Fruit fly (Drosophila melanogaster) whole organism, adult: ENCODE measurements around the gene AIMP2.
A peak's percentile ranks its signal among the peaks of the same experiment; 100 is the strongest.

Experiments used
- CG11617 ChIP-seq: fragments of 200-800 bp; sonication (Bioruptor generic); optimal IDR thresholded peaks from 2 replicates; lab custom pipeline; 2017; ENCODE audit warnings: mild to moderate bottlenecking, missing biosample characterization, missing genetic modification reagents, missing genetic modification characterization
- CG12768 ChIP-seq: fragments of 200-800 bp; sonication (Bioruptor generic); optimal IDR thresholded peaks from 2 replicates; lab custom pipeline; 2017; ENCODE audit warnings: missing biosample characterization, missing genetic modification characterization, mild to moderate bottlenecking, moderate library complexity, missing genetic modification reagents
- CG14711 ChIP-seq: fragments of 200-800 bp; sonication (Bioruptor generic); optimal IDR thresholded peaks from 2 replicates; lab custom pipeline; 2018; ENCODE audit warnings: missing biosample characterization, mild to moderate bottlenecking, missing genetic modification characterization, moderate library complexity
- CG1620 ChIP-seq: fragments of 200-800 bp; sonication (Bioruptor generic); optimal IDR thresholded peaks from 2 replicates; lab custom pipeline; 2016; ENCODE audit warnings: missing biosample characterization, missing genetic modification characterization
- CG33017 ChIP-seq: fragments of 200-800 bp; sonication (Bioruptor generic); optimal IDR thresholded peaks from 2 replicates; lab custom pipeline; 2018; ENCODE audit warnings: missing biosample characterization, mild to moderate bottlenecking, missing genetic modification characterization, moderate library complexity
- CG5204 ChIP-seq: fragments of 200-800 bp; sonication (Bioruptor generic); optimal IDR thresholded peaks from 2 replicates; lab custom pipeline; 2016; ENCODE audit warnings: missing biosample characterization, missing genetic modification characterization
- CG7045 ChIP-seq: fragments of 200-800 bp; sonication (Bioruptor generic); optimal IDR thresholded peaks from 2 replicates; lab custom pipeline; 2017; ENCODE audit warnings: missing biosample characterization, mild to moderate bottlenecking, missing genetic modification characterization
- CG7101 ChIP-seq: fragments of 200-800 bp; sonication (Bioruptor generic); optimal IDR thresholded peaks from 2 replicates; lab custom pipeline; 2018; ENCODE audit warnings: missing biosample characterization, mild to moderate bottlenecking, missing genetic modification characterization, moderate library complexity
- Clk ChIP-seq: fragments of 200-800 bp; sonication (Bioruptor generic); optimal IDR thresholded peaks from 2 replicates; lab custom pipeline; 2017; ENCODE audit warnings: missing biosample characterization, missing genetic modification characterization
- Crg-1 ChIP-seq: fragments of 200-800 bp; sonication (Bioruptor generic); optimal IDR thresholded peaks from 2 replicates; lab custom pipeline; 2016; ENCODE audit warnings: missing biosample characterization, missing genetic modification characterization
- Hr96 ChIP-seq: fragments of 200-800 bp; sonication (Bioruptor generic); optimal IDR thresholded peaks from 2 replicates; lab custom pipeline; 2016; ENCODE audit warnings: missing biosample characterization, missing genetic modification characterization
- Mnt ChIP-seq: fragments of 200-800 bp; sonication (Bioruptor generic); optimal IDR thresholded peaks from 2 replicates; lab custom pipeline; 2016; ENCODE audit warnings: missing biosample characterization, mild to moderate bottlenecking, missing genetic modification characterization
- bab1 ChIP-seq: fragments of 200-800 bp; sonication (Bioruptor generic); optimal IDR thresholded peaks from 3 replicates; lab custom pipeline; 2019; ENCODE audit warnings: missing biosample characterization, mild to moderate bottlenecking, missing genetic modification characterization, moderate library complexity
- cic ChIP-seq: fragments of 200-800 bp; sonication (Bioruptor generic); optimal IDR thresholded peaks from 2 replicates; lab custom pipeline; 2017; ENCODE audit warnings: missing biosample characterization, mild to moderate bottlenecking, missing genetic modification characterization, moderate library complexity
- cnc ChIP-seq, 2 experiments: fragments of >200 bp; optimal IDR thresholded peaks; 2 replicates each; lab custom pipeline; 2017
- kay ChIP-seq: fragments of 200-800 bp; sonication (Bioruptor generic); peaks from one replicate; lab custom pipeline; 2016; ENCODE audit warnings: missing biosample characterization, missing genetic modification characterization, borderline replicate concordance
- ovo ChIP-seq: fragments of 200-800 bp; sonication (Bioruptor generic); optimal IDR thresholded peaks from 2 replicates; lab custom pipeline; 2016; ENCODE audit warnings: missing biosample characterization, missing genetic modification characterization
- pad ChIP-seq: fragments of 200-800 bp; sonication (Bioruptor generic); optimal IDR thresholded peaks from 3 replicates; lab custom pipeline; 2017; ENCODE audit warnings: missing biosample characterization, missing genetic modification characterization, mild to moderate bottlenecking, moderate library complexity, missing genetic modification reagents
- tj ChIP-seq: fragments of 200-800 bp; sonication (Bioruptor generic); optimal IDR thresholded peaks from 3 replicates; lab custom pipeline; 2017; ENCODE audit warnings: missing biosample characterization, mild to moderate bottlenecking, missing genetic modification characterization, moderate library complexity
- toe ChIP-seq: fragments of 200-800 bp; sonication (Bioruptor generic); optimal IDR thresholded peaks from 2 replicates; lab custom pipeline; 2016; ENCODE audit warnings: missing biosample characterization, missing genetic modification characterization

Gene AIMP2

DNA sequence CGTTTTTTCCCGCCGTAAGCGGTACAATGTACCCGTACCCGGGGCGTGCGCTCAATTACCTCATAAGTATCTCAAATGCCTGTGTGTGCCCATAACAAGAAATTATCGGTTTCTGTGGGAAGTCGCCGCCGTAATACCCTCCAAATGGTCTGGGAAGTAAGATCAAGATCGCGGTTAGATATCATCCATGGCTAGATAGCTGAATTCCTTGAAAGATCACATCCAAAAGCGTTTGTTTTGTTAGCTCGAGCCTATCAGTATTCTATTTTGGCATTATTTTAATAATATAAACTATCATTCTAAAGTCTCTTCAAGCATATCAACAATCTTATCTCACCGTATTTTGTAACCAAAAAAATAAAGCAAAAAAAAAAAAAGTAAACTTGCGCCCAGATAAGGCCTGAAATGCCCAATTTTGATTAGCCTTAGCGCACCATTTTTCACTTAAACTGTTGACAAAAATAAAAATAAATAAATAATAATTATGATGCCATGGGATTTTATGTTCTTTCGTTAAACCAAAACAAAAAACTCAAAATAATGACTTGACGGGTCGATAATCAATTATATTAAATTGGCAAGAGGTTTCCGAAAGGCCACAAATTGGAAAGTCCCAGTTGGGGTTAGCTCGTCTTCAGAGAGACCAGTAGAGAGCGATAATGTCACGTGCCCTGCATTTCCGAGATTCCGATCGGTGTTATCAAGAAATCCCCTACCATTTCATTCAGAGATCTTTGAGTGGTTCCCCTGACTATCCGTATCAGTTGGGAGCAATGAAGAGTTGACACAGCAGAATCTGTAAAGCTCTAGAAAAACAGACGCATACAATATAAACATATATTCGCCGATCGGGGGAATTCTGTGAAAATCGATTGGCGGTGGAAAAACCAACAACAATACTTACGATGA is 44.6 kb upstream of the AIMP2 start:
- TF ChIP-seq tj (GFP tag; lab: Kevin White, UChicago) (no peak), kay (GFP tag; lab: Kevin White, UChicago) (peak; percentile 60), CG7101 (tag; lab: Kevin White, UChicago) (no peak), CG1620 (GFP tag; lab: Kevin White, UChicago) (no peak), cnc (optimal IDR thresholded peaks at IDR 0.05; lab: Kevin White, UChicago) (no peak), CG11617 (GFP tag; lab: Kevin White, UChicago) (no peak), toe (no peak), bab1 (no peak), ovo (GFP tag; lab: Kevin White, UChicago) (no peak), Crg-1 (GFP tag; lab: Kevin White, UChicago) (no peak), Hr96 (GFP tag; lab: Kevin White, UChicago) (no peak), cic (GFP tag; lab: Kevin White, UChicago) (peak; percentile 63), pad (GFP tag; lab: Kevin White, UChicago) (no peak)

DNA sequence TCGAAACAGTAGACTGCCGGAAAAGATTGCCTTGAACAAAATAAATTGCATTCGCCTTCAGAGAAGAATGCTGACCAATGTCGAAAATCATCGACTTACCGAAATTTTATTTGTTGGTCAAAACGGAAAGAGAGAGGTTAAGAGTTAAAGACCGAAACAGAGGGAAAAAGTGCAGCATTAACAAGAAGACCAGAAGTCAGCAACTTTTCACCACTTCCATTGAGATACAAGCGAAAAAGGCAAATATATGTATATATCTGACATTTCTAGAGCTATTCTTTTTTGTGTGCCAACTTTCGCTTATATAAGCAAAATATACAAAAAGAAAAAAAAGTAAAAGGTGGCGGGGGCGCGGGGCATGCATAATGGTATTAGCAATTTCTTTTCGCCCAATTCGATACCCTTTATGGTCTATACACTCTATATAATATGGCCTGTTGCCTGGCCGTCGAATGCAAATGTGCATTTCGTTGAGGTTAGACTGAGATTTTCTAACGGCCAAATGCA is 43.5 kb upstream of the AIMP2 start:
- TF ChIP-seq CG11617 (GFP tag; lab: Kevin White, UChicago) (no peak), tj (GFP tag; lab: Kevin White, UChicago) (peak; percentile 97)

DNA sequence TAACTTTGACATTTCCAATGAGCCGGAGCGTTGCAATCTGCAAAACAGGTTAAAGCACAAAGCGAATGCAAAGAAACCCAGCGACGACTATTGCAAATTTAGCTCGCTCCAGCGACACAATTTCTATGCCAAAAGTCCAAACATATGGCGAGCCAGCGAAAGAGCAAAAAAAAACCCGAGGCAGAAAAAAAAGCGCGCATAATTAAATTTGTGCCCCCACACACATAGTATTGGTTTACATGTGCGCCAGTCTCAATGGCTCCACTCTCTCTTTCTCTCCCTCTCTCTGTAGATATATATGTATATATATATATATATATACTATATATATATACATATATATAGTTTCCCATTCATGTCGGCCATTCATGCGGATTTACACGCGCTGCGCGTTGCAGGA is 42.8 kb upstream of the AIMP2 start:
- TF ChIP-seq CG11617 (GFP tag; lab: Kevin White, UChicago), result no peak
- TF ChIP-seq CG33017 (tag; lab: Kevin White, UChicago), result no peak
- TF ChIP-seq pad (GFP tag; lab: Kevin White, UChicago), result no peak
- no peak for TF ChIP-seq cnc (optimal IDR thresholded peaks at IDR 0.05; lab: Kevin White, UChicago)
- TF ChIP-seq tj (GFP tag; lab: Kevin White, UChicago), result no peak
- TF ChIP-seq ovo (GFP tag; lab: Kevin White, UChicago), result no peak
- TF ChIP-seq Crg-1 (GFP tag; lab: Kevin White, UChicago), result no peak
- TF ChIP-seq Mnt (GFP tag; lab: Kevin White, UChicago), result no peak
- TF ChIP-seq CG5204 (GFP tag; lab: Kevin White, UChicago), result no peak
- TF ChIP-seq CG12768 (GFP tag; lab: Kevin White, UChicago), result no peak
- TF ChIP-seq Hr96 (GFP tag; lab: Kevin White, UChicago), result no peak
- TF ChIP-seq CG1620 (GFP tag; lab: Kevin White, UChicago), result no peak
- no peak for TF ChIP-seq CG7045
- no peak for TF ChIP-seq CG7101 (tag; lab: Kevin White, UChicago)
- no peak for TF ChIP-seq kay (GFP tag; lab: Kevin White, UChicago)
- TF ChIP-seq toe, result no peak
- no peak for TF ChIP-seq bab1
- TF ChIP-seq cic (GFP tag; lab: Kevin White, UChicago), result no peak
- TF ChIP-seq Clk, result no peak
- no peak for TF ChIP-seq CG14711

DNA sequence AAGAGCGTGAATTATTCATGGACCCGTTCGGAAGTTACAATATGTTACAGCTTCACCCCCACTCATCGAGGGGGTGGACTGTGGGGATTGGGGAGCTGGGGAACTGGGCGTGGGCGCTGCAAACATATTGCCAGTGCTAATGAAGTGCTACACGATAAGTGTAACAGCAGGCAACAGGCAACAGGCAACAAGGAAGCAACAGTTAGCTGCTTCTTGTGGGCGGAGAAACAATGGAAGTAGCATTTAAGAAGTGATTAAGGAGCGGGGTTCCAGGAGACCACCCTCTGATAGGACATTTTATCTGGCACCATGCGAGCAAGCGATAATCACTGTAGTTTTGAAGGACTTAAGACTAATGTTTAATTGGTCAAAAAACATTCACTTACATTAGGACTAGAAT is 42.2 kb upstream of the AIMP2 start:
- TF ChIP-seq CG12768 (GFP tag; lab: Kevin White, UChicago) (no peak), bab1 (no peak), cnc (optimal IDR thresholded peaks at IDR 0.05; lab: Kevin White, UChicago) (no peak), toe (no peak), kay (GFP tag; lab: Kevin White, UChicago) (no peak), CG7045 (no peak), CG5204 (GFP tag; lab: Kevin White, UChicago) (no peak), CG1620 (GFP tag; lab: Kevin White, UChicago) (no peak), ovo (GFP tag; lab: Kevin White, UChicago) (no peak), CG7101 (tag; lab: Kevin White, UChicago) (no peak), Clk (no peak), tj (GFP tag; lab: Kevin White, UChicago) (no peak), CG11617 (GFP tag; lab: Kevin White, UChicago) (no peak), cic (GFP tag; lab: Kevin White, UChicago) (no peak)

DNA sequence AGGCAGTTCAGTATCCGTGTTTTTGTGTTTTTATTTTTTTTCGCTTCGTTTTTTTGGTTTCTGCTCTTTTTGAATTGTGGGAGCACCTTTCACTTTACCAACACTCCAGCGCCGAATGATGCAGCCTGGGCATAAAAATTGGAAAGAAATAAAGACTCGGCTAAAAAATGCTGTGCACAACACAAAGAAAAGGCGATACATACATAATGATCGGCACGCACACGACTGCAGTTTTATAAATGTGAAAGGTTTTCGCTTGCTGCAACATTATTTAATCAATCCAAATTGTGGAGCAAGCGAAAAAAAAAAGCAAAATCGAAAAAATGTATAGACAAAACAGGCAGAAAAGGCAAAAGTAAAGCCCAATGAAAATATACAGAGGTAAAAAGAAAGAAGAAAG is 40.4 kb upstream of the AIMP2 start:
- no peak for TF ChIP-seq Clk
- TF ChIP-seq pad (GFP tag; lab: Kevin White, UChicago), result no peak
- peak; percentile 94 for TF ChIP-seq tj (GFP tag; lab: Kevin White, UChicago)

DNA sequence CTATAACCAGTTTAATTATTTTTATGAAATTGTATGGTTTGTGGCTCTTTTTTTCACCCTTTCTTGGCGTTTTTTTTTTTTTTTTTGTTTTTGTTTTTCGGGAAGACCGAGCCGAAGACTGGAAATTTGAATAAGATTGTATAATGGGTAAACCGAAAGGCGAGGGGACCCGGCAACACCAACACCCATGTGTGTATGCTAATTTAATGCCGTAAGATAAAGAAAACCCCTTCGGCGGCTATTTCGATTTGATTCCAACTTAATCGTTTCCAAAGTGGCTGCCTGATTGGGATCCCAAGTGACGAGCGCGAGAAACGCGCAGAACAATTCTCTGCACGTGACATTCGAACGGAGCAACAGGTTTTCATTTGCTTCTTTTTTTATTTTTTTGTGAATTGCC is 40.0 kb upstream of the AIMP2 start:
- TF ChIP-seq CG5204 (GFP tag; lab: Kevin White, UChicago) (no peak), Hr96 (GFP tag; lab: Kevin White, UChicago) (no peak), Crg-1 (GFP tag; lab: Kevin White, UChicago) (no peak), cic (GFP tag; lab: Kevin White, UChicago) (no peak), tj (GFP tag; lab: Kevin White, UChicago) (no peak), ovo (GFP tag; lab: Kevin White, UChicago) (no peak), CG14711 (no peak), CG7101 (tag; lab: Kevin White, UChicago) (no peak), CG12768 (GFP tag; lab: Kevin White, UChicago) (no peak), CG33017 (tag; lab: Kevin White, UChicago) (no peak), bab1 (no peak)
